Worm (Caenorhabditis elegans): ENCODE results near the gene R12B2.3.
A peak's percentile ranks its signal among the peaks of the same experiment; 100 is the strongest.

DNA sequence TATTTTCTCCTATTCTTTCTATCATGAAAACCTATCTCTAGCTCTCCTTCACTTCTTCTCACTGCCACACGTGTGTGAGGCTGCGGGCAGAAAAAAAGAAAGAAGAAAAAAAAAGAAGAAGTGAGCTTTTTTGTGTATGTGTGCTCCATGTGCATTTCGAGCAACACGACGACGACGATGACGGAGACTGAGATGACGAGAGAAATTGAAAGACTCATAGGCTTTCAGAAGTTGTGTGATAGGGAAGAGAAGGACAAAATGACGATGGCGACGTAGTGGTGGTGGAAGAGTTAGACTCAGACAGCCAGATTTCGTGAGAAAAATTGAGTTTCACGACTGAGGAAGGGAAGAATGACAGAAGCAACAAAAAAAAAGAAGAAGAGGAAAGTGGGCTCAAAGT, 40.1 kb downstream of the R12B2.3 start:
- TF ChIP-seq dao-5 (tag; optimal IDR thresholded peaks at IDR 0.05) = no peak
- TF ChIP-seq him-1 (tag; optimal IDR thresholded peaks at IDR 0.05) = peak; percentile 83
- no peak for TF ChIP-seq W03F9.2 (tag; optimal IDR thresholded peaks at IDR 0.05)

Measured in whole organism, L4/young adult.